Worm (Caenorhabditis elegans): ENCODE measurements around the gene F54D5.15.

DNA sequence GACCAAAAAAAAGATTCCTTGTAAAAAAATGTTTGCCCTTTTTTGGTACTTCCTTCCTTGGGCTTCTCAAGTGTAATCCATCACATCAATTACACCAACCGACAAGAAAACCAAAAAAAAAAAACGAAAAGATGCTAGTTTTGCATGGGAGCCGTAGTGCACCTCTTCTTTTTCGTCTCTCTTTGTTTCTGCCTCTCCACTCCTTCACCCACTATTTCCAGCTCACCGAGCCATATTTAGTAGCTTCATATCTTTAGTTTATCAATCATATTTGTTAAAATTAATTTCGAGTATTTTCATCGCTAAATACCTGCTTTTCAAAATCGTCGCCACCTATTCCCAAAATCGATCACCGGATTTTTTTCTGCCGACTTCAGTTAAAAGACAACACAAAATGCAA is 36.7 kb upstream of the F54D5.15 start, which contains the start of gene F07A11.4:
- TF ChIP-seq T22C8.4 (GFP tag; IDR thresholded peaks at IDR 0.05) (no peak), cog-1 (tag; optimal IDR thresholded peaks at IDR 0.05) (no peak), flt-1 (GFP tag; IDR thresholded peaks at IDR 0.05) (no peak), klf-2 (GFP tag; conservative IDR thresholded peaks at IDR 0.05) (no peak), med-1 (GFP tag; optimal IDR thresholded peaks at IDR 0.05; ENCODE audit: insufficient read depth) (no peak), tab-1 (GFP tag; IDR thresholded peaks at IDR 0.05) (no peak), ztf-29 (GFP tag; IDR thresholded peaks at IDR 0.05) (no peak), ztf-23 (GFP tag; IDR thresholded peaks at IDR 0.05) (no peak), ref-1 (GFP tag; conservative IDR thresholded peaks at IDR 0.05) (no peak)

All from whole organism, midembryonic.